Worm (Caenorhabditis elegans) whole organism, young adult: ENCODE data around the gene K05F1.13.
A peak's percentile ranks its signal among the peaks of the same experiment; 100 is the strongest.

ENCODE experiments used
- B0035.1 ChIP-seq: sonication (generic microtip); optimal IDR thresholded peaks from 2 replicates; lab custom pipeline; 2016; ENCODE audit warnings: missing genetic modification characterization, mild to moderate bottlenecking, missing compliant biosample characterization, missing genotype, missing genetic modification reagents
- D2030.7 ChIP-seq: fragments of 200-800 bp; sonication (Bioruptor generic); IDR thresholded peaks from 2 replicates; pipeline ENCODE4 v1.3.6; 2022; ENCODE audit warnings: missing genetic modification reagents, missing genetic modification characterization, missing compliant biosample characterization
- F22D6.2 ChIP-seq: sonication (generic microtip); optimal IDR thresholded peaks from 2 replicates; lab custom pipeline; 2016; ENCODE audit warnings: mild to moderate bottlenecking, missing genetic modification characterization, missing compliant biosample characterization
- F49E8.2 ChIP-seq: sonication (generic microtip); optimal IDR thresholded peaks from 3 replicates; lab custom pipeline; 2017; ENCODE audit warnings: missing genetic modification characterization, mild to moderate bottlenecking, missing compliant biosample characterization, antibody characterized with exemption, moderate library complexity; ENCODE audit not compliant: insufficient read depth
- Y79H2A.3 ChIP-seq: fragments of 200-800 bp; sonication (Bioruptor generic); conservative IDR thresholded peaks from 2 replicates; pipeline ENCODE4 v1.3.6; 2022; ENCODE audit warnings: missing genetic modification reagents, missing genetic modification characterization, missing compliant biosample characterization
- ZK185.1 ChIP-seq: sonication (generic microtip); optimal IDR thresholded peaks from 2 replicates; lab custom pipeline; 2016; ENCODE audit warnings: mild to moderate bottlenecking, missing genetic modification characterization, missing compliant biosample characterization; ENCODE audit not compliant: poor library complexity, severe bottlenecking
- attf-3 ChIP-seq: fragments of 200-800 bp; sonication (Bioruptor generic); conservative IDR thresholded peaks from 2 replicates; pipeline ENCODE4 v1.3.6; 2022; ENCODE audit warnings: missing genetic modification reagents, missing genetic modification characterization, missing compliant biosample characterization
- bed-2 ChIP-seq: fragments of 200-800 bp; sonication (Bioruptor generic); IDR thresholded peaks from 2 replicates; pipeline ENCODE4 v1.3.6; 2022; ENCODE audit warnings: missing genetic modification reagents, missing genetic modification characterization, missing compliant biosample characterization
- ccch-3 ChIP-seq: fragments of 200-800 bp; sonication (Bioruptor generic); optimal IDR thresholded peaks from 2 replicates; lab custom pipeline; 2018; ENCODE audit warnings: mild to moderate bottlenecking, missing genetic modification characterization, missing compliant biosample characterization
- cebp-1 ChIP-seq, 2 experiments: fragments of 200-800 bp in 1 of 2; sonication (Bioruptor generic) in 1 of 2; sonication (generic microtip) in 1 of 2; IDR thresholded peaks in 1 of 2; optimal IDR thresholded peaks in 1 of 2; 2 replicates each; pipeline versions ENCODE4 v1.3.6 to Lab custom; 2017 to 2022; ENCODE audit warnings: missing compliant biosample characterization in 2 of 2, missing genetic modification characterization in 2 of 2, mild to moderate bottlenecking in 1 of 2, missing genetic modification reagents in 1 of 2, moderate library complexity in 1 of 2
- ceh-27 ChIP-seq: fragments of 200-800 bp; sonication (Bioruptor generic); optimal IDR thresholded peaks from 2 replicates; lab custom pipeline; 2018; ENCODE audit warnings: mild to moderate bottlenecking, missing genetic modification characterization, moderate library complexity, missing compliant biosample characterization
- ceh-79 ChIP-seq: sonication (generic microtip); optimal IDR thresholded peaks from 2 replicates; lab custom pipeline; 2017; ENCODE audit warnings: mild to moderate bottlenecking, missing genetic modification characterization, missing compliant biosample characterization
- die-1 ChIP-seq: sonication (generic microtip); optimal IDR thresholded peaks from 2 replicates; lab custom pipeline; 2016; ENCODE audit warnings: missing genotype, mild to moderate bottlenecking, missing genetic modification characterization, missing compliant biosample characterization
- egl-18 ChIP-seq: fragments of 200-800 bp; sonication (Bioruptor generic); IDR thresholded peaks from 2 replicates; pipeline ENCODE4 v1.3.6; 2022; ENCODE audit warnings: missing genetic modification reagents, missing genetic modification characterization, missing compliant biosample characterization
- ets-4 ChIP-seq: fragments of 200-800 bp; sonication (Bioruptor generic); optimal IDR thresholded peaks from 2 replicates; lab custom pipeline; 2018; ENCODE audit warnings: mild to moderate bottlenecking, missing genetic modification characterization, missing compliant biosample characterization
- fkh-3 ChIP-seq: sonication (generic microtip); optimal IDR thresholded peaks from 2 replicates; lab custom pipeline; 2016; ENCODE audit warnings: mild to moderate bottlenecking, missing genetic modification characterization, missing compliant biosample characterization
- him-1 ChIP-seq: sonication (generic microtip); optimal IDR thresholded peaks from 2 replicates; lab custom pipeline; 2016; ENCODE audit warnings: missing genotype, missing genetic modification reagents, missing genetic modification characterization, missing compliant biosample characterization
- hlh-12 ChIP-seq: sonication (generic microtip); optimal IDR thresholded peaks from 2 replicates; lab custom pipeline; 2016; ENCODE audit warnings: missing genetic modification characterization, missing compliant biosample characterization
- hmg-1.2 ChIP-seq: fragments of 200-800 bp; sonication (Bioruptor generic); IDR thresholded peaks from 2 replicates; pipeline ENCODE4 v1.3.6; 2022; ENCODE audit warnings: missing genetic modification reagents, missing genetic modification characterization, missing compliant biosample characterization
- hrde-1 ChIP-seq: sonication (generic microtip); optimal IDR thresholded peaks from 2 replicates; lab custom pipeline; 2016; ENCODE audit warnings: missing genetic modification characterization, mild to moderate bottlenecking, missing compliant biosample characterization, moderate library complexity, missing genotype, missing genetic modification reagents, borderline replicate concordance
- lin-35 ChIP-seq, 3 experiments: fragments of 150-350 bp in 2 of 3; sonication (generic microtip) in 1 of 3; optimal IDR thresholded peaks; 2 replicates each; lab custom pipeline; 2014 to 2018; ENCODE audit warnings: missing biosample characterization in 3 of 3, missing genetic modification characterization in 3 of 3, missing genetic modification reagents in 3 of 3
- lsl-1 ChIP-seq: fragments of 200-800 bp; sonication (Bioruptor generic); optimal IDR thresholded peaks from 2 replicates; lab custom pipeline; 2018; ENCODE audit warnings: mild to moderate bottlenecking, missing genetic modification characterization, moderate library complexity, missing compliant biosample characterization
- madf-6 ChIP-seq: fragments of 200-800 bp; sonication (Bioruptor generic); IDR thresholded peaks from 2 replicates; pipeline ENCODE4 v1.3.6; 2022; ENCODE audit warnings: missing genetic modification reagents, missing genetic modification characterization, missing compliant biosample characterization
- mcd-1 ChIP-seq: fragments of 200-800 bp; sonication (Bioruptor generic); IDR thresholded peaks from 2 replicates; pipeline ENCODE4 v1.3.6; 2022; ENCODE audit warnings: missing genetic modification reagents, missing genetic modification characterization, missing compliant biosample characterization
- mel-28 ChIP-seq: sonication (generic microtip); optimal IDR thresholded peaks from 2 replicates; lab custom pipeline; 2016; ENCODE audit warnings: borderline replicate concordance, mild to moderate bottlenecking, missing genetic modification characterization, missing compliant biosample characterization
- mxl-1 ChIP-seq: sonication (generic microtip); optimal IDR thresholded peaks from 2 replicates; lab custom pipeline; 2016; ENCODE audit warnings: missing genetic modification characterization, missing compliant biosample characterization
- nfya-1 ChIP-seq: sonication (generic microtip); optimal IDR thresholded peaks from 2 replicates; lab custom pipeline; 2017; ENCODE audit warnings: antibody characterized with exemption, missing compliant biosample characterization, missing genetic modification characterization, borderline replicate concordance; ENCODE audit not compliant: insufficient read depth
- nfya-2 ChIP-seq: fragments of 200-800 bp; sonication (Bioruptor generic); IDR thresholded peaks from 2 replicates; pipeline ENCODE4 v1.3.6; 2022; ENCODE audit warnings: missing genetic modification reagents, missing genetic modification characterization, missing compliant biosample characterization
- nhr-179 ChIP-seq: sonication (generic microtip); optimal IDR thresholded peaks from 2 replicates; lab custom pipeline; 2016; ENCODE audit warnings: mild to moderate bottlenecking, missing genetic modification characterization, missing compliant biosample characterization
- nhr-80 ChIP-seq: sonication (generic microtip); optimal IDR thresholded peaks from 2 replicates; lab custom pipeline; 2016; ENCODE audit warnings: missing genetic modification characterization, missing compliant biosample characterization
- pbrm-1 ChIP-seq: fragments of 200-800 bp; sonication (Bioruptor generic); IDR thresholded peaks from 2 replicates; pipeline ENCODE4 v1.3.6; 2022; ENCODE audit warnings: missing genetic modification reagents, missing genetic modification characterization, missing compliant biosample characterization
- pha-4 ChIP-seq: fragments of 150-350 bp; sonication (generic microtip); optimal IDR thresholded peaks from 2 replicates; lab custom pipeline; 2014; ENCODE audit warnings: missing biosample characterization, missing genetic modification reagents, missing genetic modification characterization
- rec-8 ChIP-seq, 2 experiments: sonication (generic microtip); optimal IDR thresholded peaks; 2 replicates each; lab custom pipeline; 2016; ENCODE audit warnings: mild to moderate bottlenecking in 2 of 2, missing genetic modification characterization in 2 of 2, missing genetic modification reagents in 2 of 2, missing genotype in 2 of 2, missing biosample characterization in 1 of 2, missing compliant biosample characterization in 1 of 2, moderate library complexity in 1 of 2
- sdz-38 ChIP-seq: sonication (generic microtip); optimal IDR thresholded peaks from 2 replicates; lab custom pipeline; 2016; ENCODE audit warnings: missing genotype, missing genetic modification characterization, missing compliant biosample characterization
- snpc-1.1 ChIP-seq: sonication (generic microtip); optimal IDR thresholded peaks from 2 replicates; lab custom pipeline; 2017; ENCODE audit warnings: missing genetic modification characterization, mild to moderate bottlenecking, missing compliant biosample characterization, antibody characterized with exemption, moderate library complexity, missing genotype, missing genetic modification reagents; ENCODE audit not compliant: insufficient read depth
- snpc-4 ChIP-seq, 5 experiments: fragments of 150-350 bp in 1 of 5; sonication (generic microtip) in 4 of 5; optimal IDR thresholded peaks; 2 replicates each; lab custom pipeline; 2014 to 2018; ENCODE audit warnings: missing genetic modification characterization in 5 of 5, missing biosample characterization in 3 of 5, antibody characterized with exemption in 2 of 5, mild to moderate bottlenecking in 2 of 5, missing compliant biosample characterization in 2 of 5, missing genotype in 2 of 5, moderate library complexity in 2 of 5, missing genetic modification reagents in 1 of 5
- sptf-2 ChIP-seq: fragments of 200-800 bp; sonication (Bioruptor generic); optimal IDR thresholded peaks from 2 replicates; lab custom pipeline; 2018; ENCODE audit warnings: mild to moderate bottlenecking, missing genetic modification characterization, missing compliant biosample characterization
- unc-62 ChIP-seq: fragments of 150-350 bp; optimal IDR thresholded peaks from 2 replicates; lab custom pipeline; 2014; ENCODE audit warnings: missing biosample characterization, missing genetic modification reagents, missing genetic modification characterization
- ztf-3 ChIP-seq: fragments of 200-800 bp; sonication (Bioruptor generic); optimal IDR thresholded peaks from 2 replicates; lab custom pipeline; 2018; ENCODE audit warnings: mild to moderate bottlenecking, missing genetic modification characterization, missing compliant biosample characterization

The K05F1.13 gene

ce11 chrII:5774879-5775278 is 14.0 kb upstream of the K05F1.13 start:
- TF ChIP-seq madf-6 (no peak), ztf-3 (GFP tag; lab: Kevin White, UChicago) (no peak), pha-4 (tag; lab: Kevin White, UChicago) (no peak), nfya-1 (tag; lab: Kevin White, UChicago) (no peak)

DNA sequence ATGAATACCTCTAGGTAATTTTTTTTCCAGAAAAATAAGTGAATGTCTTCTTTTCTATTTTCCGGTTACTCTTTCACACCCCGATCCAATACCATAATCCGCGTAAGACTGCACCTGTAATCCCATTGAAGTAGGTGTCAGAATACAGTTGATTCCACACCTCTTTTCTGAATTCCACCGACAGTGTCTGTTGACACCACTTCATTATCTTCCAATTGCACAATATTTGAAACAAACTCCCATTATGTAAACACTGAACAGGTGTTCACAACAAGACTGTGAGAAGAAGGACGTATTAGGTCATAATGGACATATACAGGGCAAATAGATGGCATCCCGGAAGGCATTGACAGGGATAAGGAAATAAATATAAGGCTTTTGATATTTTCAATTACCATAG is 11.5 kb upstream of the K05F1.13 start:
- TF ChIP-seq lin-35 (GFP tag; optimal IDR thresholded peaks at IDR 0.05; lab: Kevin White, UChicago), result no peak
- TF ChIP-seq nfya-2 (GFP tag; lab: Robert Waterston, UW), result no peak
- TF ChIP-seq bed-2, result no peak
- TF ChIP-seq egl-18 (GFP tag; lab: Robert Waterston, UW), result no peak
- TF ChIP-seq hrde-1 (tag; lab: Kevin White, UChicago), result no peak
- no peak for TF ChIP-seq ets-4 (GFP tag; lab: Kevin White, UChicago)
- TF ChIP-seq mxl-1, result no peak
- TF ChIP-seq lsl-1, result no peak
- no peak for TF ChIP-seq pbrm-1 (GFP tag; lab: Robert Waterston, UW)
- no peak for TF ChIP-seq unc-62 (GFP tag; lab: Kevin White, UChicago)
- no peak for TF ChIP-seq snpc-4 (GFP tag; optimal IDR thresholded peaks at IDR 0.05; lab: Kevin White, UChicago)
- TF ChIP-seq snpc-4 (tag; optimal IDR thresholded peaks at IDR 0.05; lab: Kevin White, UChicago), result no peak
- no peak for TF ChIP-seq Y79H2A.3
- no peak for TF ChIP-seq mcd-1 (GFP tag; lab: Robert Waterston, UW)
- TF ChIP-seq him-1, result no peak
- TF ChIP-seq hlh-12 (tag; lab: Kevin White, UChicago), result no peak

- TF ChIP-seq cebp-1 (GFP tag; IDR thresholded peaks at IDR 0.05; lab: Robert Waterston, UW) (no peak), cebp-1 (tag; optimal IDR thresholded peaks at IDR 0.05; lab: Kevin White, UChicago) (no peak), fkh-3 (tag; lab: Kevin White, UChicago) (no peak), ceh-27 (GFP tag; lab: Kevin White, UChicago) (peak; percentile 7), F22D6.2 (no peak), hmg-1.2 (GFP tag; lab: Robert Waterston, UW) (peak; percentile 50; the same call in 1 of the 2 replicates)
Observed at ce11 chrII:5779866-5780265, 9.0 kb upstream of the K05F1.13 start.

DNA sequence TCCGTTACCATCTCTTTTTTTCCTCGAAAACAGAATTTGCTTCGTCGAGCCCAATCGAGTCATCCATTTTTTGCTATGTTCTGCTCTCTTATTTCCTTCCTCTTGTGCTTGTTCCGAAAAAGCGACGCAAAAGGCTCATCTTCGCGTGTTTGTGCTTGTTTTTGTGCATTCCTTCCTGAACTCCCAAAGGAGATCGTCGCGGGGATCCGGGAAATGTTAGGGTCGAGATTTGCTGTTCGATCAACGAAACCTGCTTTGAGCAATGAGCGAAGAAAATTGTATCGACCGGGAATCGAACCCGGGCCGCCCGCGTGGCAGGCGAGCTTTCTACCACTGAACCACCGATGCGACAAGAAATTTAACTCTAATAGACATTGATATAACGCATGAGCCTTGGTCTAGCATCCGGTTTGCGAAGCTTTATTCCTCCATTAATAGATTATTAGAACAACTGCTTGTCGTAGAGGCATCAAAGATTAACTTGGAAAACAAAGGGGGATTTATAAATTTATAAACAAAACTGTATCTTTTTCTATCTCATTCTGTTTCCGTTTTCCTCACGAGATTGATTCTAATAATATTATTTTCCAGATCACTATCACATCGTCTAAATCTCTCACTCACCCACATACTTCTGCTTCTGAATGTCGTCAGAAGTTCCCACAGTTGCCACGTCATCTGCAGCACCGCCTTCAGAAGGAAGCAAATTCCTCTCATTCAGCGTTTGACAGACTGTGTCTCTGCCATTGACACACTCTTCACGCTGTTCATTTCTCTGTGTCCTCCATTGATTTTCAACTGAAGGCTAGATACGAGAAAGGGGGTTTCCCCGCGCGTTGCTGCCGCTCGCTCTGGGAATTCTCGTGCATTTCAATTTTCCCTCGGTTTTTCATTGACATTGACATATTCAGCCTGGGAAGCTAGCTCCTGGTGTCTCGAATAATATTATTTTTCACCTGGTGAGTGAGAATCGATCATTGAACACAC is 6.7 kb upstream of the K05F1.13 start, which contains the start of gene K05F1.6:
TSS of gene K05F1.6 (plus strand) at position 586 of the 987 bp plus-strand sequence.
- TF ChIP-seq sdz-38 (tag; lab: Kevin White, UChicago) (no peak), mel-28 (no peak), ztf-3 (GFP tag; lab: Kevin White, UChicago) (no peak), rec-8 (tag; optimal IDR thresholded peaks at IDR 0.05; lab: Kevin White, UChicago) (peak; percentile 81 to 91), B0035.1 (tag; lab: Kevin White, UChicago) (peak; percentile 72), bed-2 (peak; percentile 61; the same call in 1 of the 2 replicates), lsl-1 (peak; percentile 63), hmg-1.2 (GFP tag; lab: Robert Waterston, UW) (peak; percentile 90), ceh-79 (tag; lab: Kevin White, UChicago) (peak; percentile 83), nhr-179 (tag; lab: Kevin White, UChicago) (peak; percentile 33), sptf-2 (GFP tag; lab: Kevin White, UChicago) (peak; percentile 80), die-1 (tag; lab: Kevin White, UChicago) (peak; percentile 90), F49E8.2 (tag; lab: Kevin White, UChicago) (peak; percentile 77), ccch-3 (no peak), ZK185.1 (tag; lab: Kevin White, UChicago) (peak; percentile 60), D2030.7 (GFP tag; lab: Robert Waterston, UW) (peak; percentile 89), snpc-1.1 (peak; percentile 31), attf-3 (GFP tag; lab: Robert Waterston, UW) (peak; percentile 48; the same call in 1 of the 2 replicates), nhr-80 (tag; lab: Kevin White, UChicago) (peak; percentile 81)
